Worm (Caenorhabditis elegans): ENCODE data around the gene mrpl-22.

mrpl-22 gene

DNA sequence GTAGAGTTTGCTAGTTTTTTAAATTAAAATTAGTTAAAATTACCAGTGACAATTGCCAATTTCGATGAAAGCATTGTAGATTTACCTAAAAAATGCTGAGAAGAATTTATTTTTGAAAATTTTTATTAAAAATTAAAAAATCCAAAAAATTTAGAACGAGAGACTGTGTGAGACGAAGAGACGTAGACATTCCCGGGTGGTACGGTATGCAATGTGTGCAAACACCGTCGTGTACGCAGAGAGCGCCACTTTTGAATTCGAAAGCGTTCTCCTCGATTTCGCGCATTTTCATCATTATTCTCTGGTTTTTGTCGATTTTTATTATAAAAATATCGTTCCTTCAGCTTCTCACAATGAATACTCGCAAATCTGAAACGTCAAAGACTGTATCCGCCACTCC lies 27.5 kb downstream of the mrpl-22 start, which contains the start of the genes dhs-11 and orc-1 (continued):
- TF ChIP-seq lin-39 (tag; optimal IDR thresholded peaks at IDR 0.05) (peak; percentile 24), swsn-7 (tag; optimal IDR thresholded peaks at IDR 0.05) (peak; percentile 42), ztf-11 (tag; optimal IDR thresholded peaks at IDR 0.05) (no peak), ceh-63 (GFP tag; optimal IDR thresholded peaks at IDR 0.05) (no peak), ces-1 (GFP tag; optimal IDR thresholded peaks at IDR 0.05) (no peak), sup-37 (GFP tag; optimal IDR thresholded peaks at IDR 0.05) (no peak), aly-2 (tag; optimal IDR thresholded peaks at IDR 0.05) (no peak), F16B12.6 (tag; optimal IDR thresholded peaks at IDR 0.05) (peak; percentile 88), mep-1 (tag; optimal IDR thresholded peaks at IDR 0.05) (peak; percentile 77), isw-1 (GFP tag; IDR thresholded peaks at IDR 0.05) (peak; percentile 35), lin-35 (GFP tag; optimal IDR thresholded peaks at IDR 0.05) (peak; percentile 88 to 95), fos-1 (tag; optimal IDR thresholded peaks at IDR 0.05) (no peak), snu-23 (GFP tag; optimal IDR thresholded peaks at IDR 0.05) (peak; percentile 72), C04F5.9 (tag; optimal IDR thresholded peaks at IDR 0.05) (no peak)

DNA sequence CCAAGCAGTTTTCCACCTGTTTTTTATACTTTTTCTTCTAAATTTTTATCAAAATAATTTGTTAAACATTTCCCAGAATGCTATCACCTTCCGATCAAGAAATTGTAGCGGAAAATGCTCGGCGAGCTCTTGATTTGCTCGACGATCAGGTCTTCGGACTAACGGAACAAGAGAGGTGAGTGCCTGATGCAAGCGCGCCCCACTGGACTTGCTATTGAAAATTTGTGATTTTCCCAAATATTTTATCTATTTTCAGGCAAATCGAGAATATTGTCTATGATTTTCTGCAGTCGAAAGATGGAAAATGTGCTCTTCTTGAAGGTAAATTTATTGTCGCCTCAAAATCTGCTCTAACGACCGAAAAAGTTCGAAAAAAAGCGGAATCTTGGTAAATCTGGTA lies 30.8 kb downstream of the mrpl-22 start, which contains the start of gene orc-4:
Gene orc-4 (plus strand): TSS at position 77 of the 400 bp plus-strand sequence.
- TF ChIP-seq F16B12.6 (tag; optimal IDR thresholded peaks at IDR 0.05) (peak; percentile 34), efl-1 (optimal IDR thresholded peaks at IDR 0.05) (peak; percentile 15 to 33), efl-1 (GFP tag; optimal IDR thresholded peaks at IDR 0.05 in 1 of 2) (peak; percentile 7 to 33), dsc-1 (tag; optimal IDR thresholded peaks at IDR 0.05) (no peak), lin-35 (GFP tag; optimal IDR thresholded peaks at IDR 0.05) (peak; percentile 34 to 46), unc-130 (tag; optimal IDR thresholded peaks at IDR 0.05) (no peak), lsy-2 (tag; optimal IDR thresholded peaks at IDR 0.05) (peak; percentile 5 to 69), dpl-1 (GFP tag; optimal IDR thresholded peaks at IDR 0.05) (peak; percentile 20 to 54 (median 38)), blmp-1 (tag; optimal IDR thresholded peaks at IDR 0.05) (peak; percentile 21), egl-13 (tag; optimal IDR thresholded peaks at IDR 0.05) (no peak)

DNA sequence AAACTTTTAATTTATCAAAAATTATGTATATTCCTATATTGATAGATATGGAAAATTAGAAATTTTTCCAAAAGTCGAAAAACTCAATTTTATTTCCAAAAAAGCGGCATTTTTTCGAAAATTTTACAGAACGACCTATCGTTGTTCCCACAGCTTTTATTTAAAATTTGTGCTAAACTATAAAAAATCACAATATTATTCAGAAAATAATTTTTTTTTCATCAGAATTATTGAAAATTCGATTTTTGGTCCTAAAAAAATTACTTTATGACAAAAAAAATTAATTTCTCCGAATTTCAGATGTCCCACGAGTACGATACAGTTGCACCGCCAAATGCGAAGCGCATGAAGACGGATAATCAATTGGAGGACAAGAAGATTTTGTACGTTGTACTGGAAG lies 34.0 kb downstream of the mrpl-22 start, which contains the start of gene emg-1:
Gene emg-1 (plus strand): TSS at position 301 of the 400 bp plus-strand sequence.
- TF ChIP-seq unc-130 (tag; optimal IDR thresholded peaks at IDR 0.05) (no peak), lin-35 (GFP tag; optimal IDR thresholded peaks at IDR 0.05) (no peak), nhr-77 (tag; optimal IDR thresholded peaks at IDR 0.05) (no peak), vab-15 (tag; optimal IDR thresholded peaks at IDR 0.05) (no peak), unc-62 (GFP tag; optimal IDR thresholded peaks at IDR 0.05) (no peak), rnt-1 (tag; optimal IDR thresholded peaks at IDR 0.05) (no peak), xbp-1 (tag; optimal IDR thresholded peaks at IDR 0.05) (no peak)

DNA sequence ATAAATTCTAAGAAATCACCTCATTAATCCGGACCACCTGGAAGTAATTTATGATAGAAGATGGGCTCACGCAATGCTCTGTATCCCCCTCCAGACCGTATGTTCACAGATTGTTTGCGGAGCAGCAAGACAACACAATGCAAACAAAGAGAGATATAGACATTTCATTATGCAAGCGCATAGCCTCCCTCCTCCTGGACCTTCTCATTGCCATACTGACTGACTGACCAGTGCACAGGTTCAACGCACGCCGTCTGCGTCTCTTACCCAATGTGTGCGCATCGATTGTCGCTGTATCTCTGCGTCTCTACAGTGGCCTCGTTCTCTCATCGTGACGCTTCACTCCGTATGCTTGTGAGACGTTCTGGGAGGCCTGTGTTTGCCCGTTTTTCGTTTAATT lies 36.4 kb downstream of the mrpl-22 start:
- TF ChIP-seq lin-13 (GFP tag; optimal IDR thresholded peaks at IDR 0.05) (no peak), C16A3.4 (tag; optimal IDR thresholded peaks at IDR 0.05) (peak; percentile 10), dsc-1 (tag; optimal IDR thresholded peaks at IDR 0.05) (peak; percentile 81), efl-1 (optimal IDR thresholded peaks at IDR 0.05) (peak; percentile 66 to 81), efl-1 (GFP tag; optimal IDR thresholded peaks at IDR 0.05 in 1 of 2) (peak; percentile 43 to 89), F16B12.6 (tag; optimal IDR thresholded peaks at IDR 0.05) (peak; percentile 29), mep-1 (tag; optimal IDR thresholded peaks at IDR 0.05) (peak; percentile 63), nhr-71 (tag; optimal IDR thresholded peaks at IDR 0.05) (peak; percentile 58), nhr-90 (tag; optimal IDR thresholded peaks at IDR 0.05; ENCODE audit: poor library complexity) (peak; percentile 23), mdl-1 (tag; optimal IDR thresholded peaks at IDR 0.05) (peak in 1 of 2 experiments; percentile 48), fkh-4 (tag; optimal IDR thresholded peaks at IDR 0.05; ENCODE audit: borderline replicate concordance) (peak; percentile 33), aly-2 (tag; optimal IDR thresholded peaks at IDR 0.05) (no peak), snu-23 (GFP tag; optimal IDR thresholded peaks at IDR 0.05) (peak; percentile 64), fkh-8 (tag; optimal IDR thresholded peaks at IDR 0.05) (peak; percentile 11), elt-3 (tag; optimal IDR thresholded peaks at IDR 0.05) (no peak), unc-86 (tag; optimal IDR thresholded peaks at IDR 0.05) (peak; percentile 66), lir-3 (tag; optimal IDR thresholded peaks at IDR 0.05; ENCODE audit: poor library complexity) (no peak), xbp-1 (tag; optimal IDR thresholded peaks at IDR 0.05) (peak; percentile 29), swsn-7 (tag; optimal IDR thresholded peaks at IDR 0.05) (peak; percentile 53), blmp-1 (tag; optimal IDR thresholded peaks at IDR 0.05) (no peak), lin-35 (GFP tag; optimal IDR thresholded peaks at IDR 0.05) (peak; percentile 45 to 57), lsy-2 (tag; optimal IDR thresholded peaks at IDR 0.05) (peak; percentile 46 to 54), tbx-2 (tag; optimal IDR thresholded peaks at IDR 0.05) (peak; percentile 65), ceh-82 (tag; optimal IDR thresholded peaks at IDR 0.05) (peak; percentile 15 to 67 (median 40)), nhr-20 (tag; optimal IDR thresholded peaks at IDR 0.05) (peak; percentile 25), ztf-11 (tag; optimal IDR thresholded peaks at IDR 0.05) (peak in 1 of 2 experiments; percentile 73), nhr-47 (tag; optimal IDR thresholded peaks at IDR 0.05) (peak; percentile 66), pag-3 (tag; optimal IDR thresholded peaks at IDR 0.05; ENCODE audit: borderline replicate concordance, insufficient read depth) (no peak), dpl-1 (GFP tag; optimal IDR thresholded peaks at IDR 0.05) (peak; percentile 31 to 35 (median 31))

Measured in whole organism, L1 larva.